Worm (Caenorhabditis elegans) whole organism, L4/young adult: Measurements from ENCODE around the gene C08B6.8.

Experiments used
- W03F9.2 ChIP-seq: fragments of 150-350 bp; optimal IDR thresholded peaks from 2 replicates; lab custom pipeline; 2014; ENCODE audit warnings: missing biosample characterization, missing genetic modification characterization
- dao-5 ChIP-seq: sonication (generic microtip); optimal IDR thresholded peaks from 2 replicates; lab custom pipeline; 2016; ENCODE audit warnings: missing genotype, missing genetic modification characterization, moderate library complexity, missing compliant biosample characterization
- him-1 ChIP-seq: sonication (generic microtip); optimal IDR thresholded peaks from 2 replicates; lab custom pipeline; 2016; ENCODE audit warnings: missing genotype, missing genetic modification reagents, missing genetic modification characterization, missing compliant biosample characterization

C08B6.8 gene

ce11 chrV:10112187-10112586 lies 22.3 kb upstream of the C08B6.8 start, which contains the start of gene C08B6.3:
TSS of gene C08B6.3 (minus strand) at chrV:10112287.
- TF ChIP-seq him-1 (tag; lab: Kevin White, UChicago) (no peak), W03F9.2 (tag; lab: Kevin White, UChicago) (no peak), dao-5 (tag; lab: Kevin White, UChicago) (no peak)

ce11 chrV:10114329-10114728 lies 20.1 kb upstream of the C08B6.8 start, which contains the start of gene cht-5:
TSS of gene cht-5 (plus strand) at chrV:10114629.
- TF ChIP-seq W03F9.2 (tag; lab: Kevin White, UChicago) (no peak), dao-5 (tag; lab: Kevin White, UChicago) (no peak), him-1 (tag; lab: Kevin White, UChicago) (no peak)

ce11 chrV:10117465-10117864 lies 17.0 kb upstream of the C08B6.8 start, which contains the start of gene C08B6.5:
TSS of gene C08B6.5 (plus strand) at chrV:10117765.
- TF ChIP-seq him-1 (tag; lab: Kevin White, UChicago), result no peak
- no peak for TF ChIP-seq W03F9.2 (tag; lab: Kevin White, UChicago)
- no peak for TF ChIP-seq dao-5 (tag; lab: Kevin White, UChicago)

- TF ChIP-seq W03F9.2 (tag; lab: Kevin White, UChicago) (no peak), dao-5 (tag; lab: Kevin White, UChicago) (no peak), him-1 (tag; lab: Kevin White, UChicago) (no peak)
These were observed 13.5 kb upstream of the C08B6.8 start, which contains the start of gene srxa-18 for ce11 chrV:10120898-10121297. TSS of gene srxa-18 (minus strand) at chrV:10120997.

ce11 chrV:10122670-10123069 lies 11.8 kb upstream of the C08B6.8 start, which contains the start of gene srxa-19:
TSS of gene srxa-19 (minus strand) at chrV:10122770.
- TF ChIP-seq him-1 (tag; lab: Kevin White, UChicago) (no peak), dao-5 (tag; lab: Kevin White, UChicago) (no peak), W03F9.2 (tag; lab: Kevin White, UChicago) (no peak)

- no peak for TF ChIP-seq dao-5 (tag; lab: Kevin White, UChicago)
- TF ChIP-seq him-1 (tag; lab: Kevin White, UChicago), result no peak
- no peak for TF ChIP-seq W03F9.2 (tag; lab: Kevin White, UChicago)
These were observed 11.1 kb upstream of the C08B6.8 start, which contains the start of gene C08B6.6 for ce11 chrV:10123324-10123723. TSS of gene C08B6.6 (plus strand) at chrV:10123624.

ce11 chrV:10124799-10125548 lies 9.5 kb upstream of the C08B6.8 start, which contains the start of gene C08B6.10:
TSS of gene C08B6.10 (plus strand) at chrV:10125498.
- no peak for TF ChIP-seq dao-5 (tag; lab: Kevin White, UChicago)
- TF ChIP-seq W03F9.2 (tag; lab: Kevin White, UChicago), result no peak
- TF ChIP-seq him-1 (tag; lab: Kevin White, UChicago), result no peak

- no peak for TF ChIP-seq him-1 (tag; lab: Kevin White, UChicago)
- TF ChIP-seq dao-5 (tag; lab: Kevin White, UChicago), result no peak
- no peak for TF ChIP-seq W03F9.2 (tag; lab: Kevin White, UChicago)
These were observed 4.2 kb upstream of the C08B6.8 start, which contains the start of gene aos-1 for ce11 chrV:10130195-10130594. TSS of gene aos-1 (minus strand) at chrV:10130295.

- no peak for TF ChIP-seq dao-5 (tag; lab: Kevin White, UChicago)
- TF ChIP-seq him-1 (tag; lab: Kevin White, UChicago), result no peak
- no peak for TF ChIP-seq W03F9.2 (tag; lab: Kevin White, UChicago)
These were observed 1.2 kb upstream of the C08B6.8 start for ce11 chrV:10133277-10133676.

- TF ChIP-seq him-1 (tag; lab: Kevin White, UChicago) (no peak), W03F9.2 (tag; lab: Kevin White, UChicago) (no peak), dao-5 (tag; lab: Kevin White, UChicago) (no peak)
These were observed 11.2 kb downstream of the C08B6.8 start, which contains the start of gene C51E3.9 for ce11 chrV:10145653-10146052. TSS of gene C51E3.9 (plus strand) at chrV:10145953.

ce11 chrV:10146787-10147186 lies 12.3 kb downstream of the C08B6.8 start:
- TF ChIP-seq dao-5 (tag; lab: Kevin White, UChicago) (no peak), W03F9.2 (tag; lab: Kevin White, UChicago) (no peak), him-1 (tag; lab: Kevin White, UChicago) (no peak)

- TF ChIP-seq dao-5 (tag; lab: Kevin White, UChicago), result no peak
These were observed 13.9 kb downstream of the C08B6.8 start, which contains the start of gene srsx-26 for ce11 chrV:10148352-10148751. TSS of gene srsx-26 (plus strand) at chrV:10148652.

ce11 chrV:10149728-10150127 lies 15.3 kb downstream of the C08B6.8 start, which contains the start of gene srsx-27:
TSS of gene srsx-27 (plus strand) at chrV:10150028.
- TF ChIP-seq W03F9.2 (tag; lab: Kevin White, UChicago) (no peak), dao-5 (tag; lab: Kevin White, UChicago) (no peak), him-1 (tag; lab: Kevin White, UChicago) (no peak)
